Fruit fly (Drosophila melanogaster): ENCODE data around the gene CG16964.
A peak's percentile ranks its signal among the peaks of the same experiment; 100 is the strongest.
"Not testable (repeated sequence)": the region's sequence is repeated elsewhere in the genome, so short reads cannot be mapped to it uniquely, and the experiment has no call there.

CG16964 gene

DNA sequence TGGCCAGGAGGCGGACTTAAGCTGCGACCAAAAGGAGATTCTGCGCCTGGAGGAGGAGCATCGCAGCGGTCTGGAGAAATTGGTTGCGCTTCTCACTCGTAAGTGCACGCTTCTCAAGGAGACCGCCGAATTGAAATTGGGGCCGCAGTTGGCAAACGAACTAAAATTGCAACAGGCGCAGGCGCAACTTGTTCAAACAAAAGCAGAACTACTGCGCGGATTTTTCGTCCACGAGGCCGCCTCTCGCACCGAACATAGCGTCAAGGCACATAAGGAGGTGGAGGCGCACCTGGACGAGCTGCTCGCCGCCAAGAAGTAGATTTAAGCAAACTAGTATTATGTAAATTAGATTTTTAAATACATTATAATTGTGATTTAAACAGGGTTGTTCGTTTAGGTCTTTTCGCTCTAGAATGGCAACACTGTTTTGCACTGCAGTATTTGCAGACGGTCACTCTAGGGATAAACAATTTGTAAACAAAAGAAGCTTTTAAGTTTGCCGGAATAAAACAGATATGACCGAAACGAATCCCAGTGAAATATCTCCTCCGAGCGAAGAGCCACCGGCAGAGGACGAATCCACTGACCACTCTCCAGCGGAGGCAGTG lies 42.8 kb downstream of the CG16964 start, which contains the start of gene escl:
TSS of gene escl (plus strand) at position 470 of the 608 bp plus-strand sequence.
- no peak for TF ChIP-seq toe (GFP tag; optimal IDR thresholded peaks at IDR 0.05)
- peak; percentile 3 for TF ChIP-seq CG11617 (GFP tag; optimal IDR thresholded peaks at IDR 0.05)
- TF ChIP-seq CG14711 (tag; optimal IDR thresholded peaks at IDR 0.05), result peak; percentile 89

DNA sequence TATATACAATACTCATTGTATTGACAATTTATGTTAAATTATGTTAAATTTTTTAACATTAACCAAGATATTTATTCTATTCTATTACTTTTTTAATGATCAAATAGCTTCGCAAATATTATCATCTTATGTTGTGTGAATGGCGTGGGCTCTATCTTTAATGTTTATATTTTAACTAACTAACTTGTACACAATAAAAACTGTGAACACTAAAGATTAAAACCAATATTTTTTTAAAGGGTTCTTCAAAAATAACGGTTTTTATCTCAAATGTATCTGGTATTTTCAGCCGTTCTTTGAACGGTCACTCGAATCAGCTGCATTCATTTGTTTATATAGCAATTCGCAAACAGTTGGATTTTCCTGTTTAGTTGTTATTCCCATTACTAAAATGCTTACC lies 44.9 kb downstream of the CG16964 start, which contains the start of gene Ada1-2:
TSS of gene Ada1-2 (plus strand) at position 301 of the 400 bp plus-strand sequence.
- TF ChIP-seq CG1620 (GFP tag; optimal IDR thresholded peaks at IDR 0.05); cic (GFP tag; optimal IDR thresholded peaks at IDR 0.05); cnc (optimal IDR thresholded peaks at IDR 0.05): not testable (repeated sequence)

DNA sequence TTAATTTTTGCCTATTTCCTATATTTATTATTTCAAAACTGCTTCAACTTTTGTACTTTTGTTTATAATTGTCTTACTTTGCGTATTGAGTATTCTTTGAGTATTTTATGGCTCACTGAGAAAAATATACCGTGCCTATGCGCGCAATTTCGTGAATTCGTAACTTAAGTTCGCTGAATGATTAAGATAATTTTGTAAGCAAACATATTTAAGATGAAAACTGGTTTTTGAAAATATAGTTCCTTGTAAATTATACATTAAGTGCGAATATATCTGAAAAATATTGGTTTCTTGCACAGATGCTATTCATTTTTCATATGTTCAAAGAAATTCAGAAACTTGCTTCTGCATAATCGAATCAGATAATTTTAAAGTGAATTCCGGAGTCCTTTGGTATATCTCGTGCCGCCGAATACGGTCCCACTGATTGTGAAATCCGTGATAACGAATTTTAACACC lies 47.6 kb downstream of the CG16964 start, which contains the start of the genes CG18789 and Qtzl:
TSS of gene CG18789 (minus strand) at position 101 of the 459 bp plus-strand sequence.
TSS of gene Qtzl (plus strand) at position 409 of the 459 bp plus-strand sequence.
- TF ChIP-seq CG1620, CG7045, CG5204 (GFP tag; optimal IDR thresholded peaks at IDR 0.05): not testable (repeated sequence)

DNA sequence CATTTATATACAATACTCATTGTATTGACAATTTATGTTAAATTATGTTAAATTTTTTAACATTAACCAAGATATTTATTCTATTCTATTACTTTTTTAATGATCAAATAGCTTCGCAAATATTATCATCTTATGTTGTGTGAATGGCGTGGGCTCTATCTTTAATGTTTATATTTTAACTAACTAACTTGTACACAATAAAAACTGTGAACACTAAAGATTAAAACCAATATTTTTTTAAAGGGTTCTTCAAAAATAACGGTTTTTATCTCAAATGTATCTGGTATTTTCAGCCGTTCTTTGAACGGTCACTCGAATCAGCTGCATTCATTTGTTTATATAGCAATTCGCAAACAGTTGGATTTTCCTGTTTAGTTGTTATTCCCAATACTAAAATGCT lies 48.8 kb downstream of the CG16964 start, which contains the start of gene Ada1-1:
TSS of gene Ada1-1 (plus strand) at position 301 of the 400 bp plus-strand sequence.
- not testable (repeated sequence) for TF ChIP-seq CG33017 (tag; optimal IDR thresholded peaks at IDR 0.05); Clk (GFP tag; optimal IDR thresholded peaks at IDR 0.05); Mnt (GFP tag; optimal IDR thresholded peaks at IDR 0.05)

Measured in whole organism, adult.